Fruit fly (Drosophila melanogaster) Kc167 (cell line): ENCODE results near the gene Trissin.

Experiments
- Myc ChIP-seq: fragments of >200 bp; optimal IDR thresholded peaks from 2 replicates; lab custom pipeline; 2017; ENCODE audit warnings: missing external identifiers
- Sin3A ChIP-seq: fragments of >200 bp; optimal IDR thresholded peaks from 2 replicates; lab custom pipeline; 2018; ENCODE audit warnings: missing external identifiers
- h ChIP-seq: fragments of >200 bp; optimal IDR thresholded peaks from 3 replicates; lab custom pipeline; 2018; ENCODE audit warnings: missing external identifiers
- insv ChIP-seq: fragments of >200 bp; optimal IDR thresholded peaks from 3 replicates; lab custom pipeline; 2018; ENCODE audit warnings: missing external identifiers
- psq ChIP-seq: fragments of >200 bp; optimal IDR thresholded peaks from 2 replicates; lab custom pipeline; 2017; ENCODE audit warnings: missing external identifiers
- ttk ChIP-seq: sonication (Bioruptor generic); optimal IDR thresholded peaks from 2 replicates; lab custom pipeline; 2017; ENCODE audit warnings: missing external identifiers

Trissin gene

DNA sequence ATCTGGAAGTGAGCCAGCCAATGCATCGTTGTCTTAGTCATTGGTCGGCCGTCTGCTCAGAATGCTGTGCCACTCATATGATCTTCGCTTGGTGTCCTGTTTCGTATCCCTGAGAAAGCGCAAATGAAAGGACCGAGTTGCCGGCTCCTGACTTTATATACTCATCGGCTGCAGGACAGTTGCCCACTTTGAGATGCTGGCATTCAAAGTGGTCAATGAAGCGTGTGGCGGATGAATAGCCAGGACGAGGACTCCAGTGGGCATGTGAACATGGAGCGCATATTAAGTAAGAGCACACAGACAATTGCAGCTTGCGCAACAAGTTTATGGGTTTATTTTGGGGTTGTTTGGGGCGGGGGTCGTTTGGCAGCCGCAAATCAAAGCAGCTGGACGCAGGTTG is at the start of gene Trissin:
Gene Trissin, minus strand, starts transcription at position 101 of the 400 bp plus-strand sequence.
- TF ChIP-seq psq (no peak), insv (lab: Kevin White, UChicago) (no peak), Sin3A (no peak), Myc (lab: Kevin White, UChicago) (no peak), ttk (lab: Kevin White, UChicago) (no peak), h (no peak)

DNA sequence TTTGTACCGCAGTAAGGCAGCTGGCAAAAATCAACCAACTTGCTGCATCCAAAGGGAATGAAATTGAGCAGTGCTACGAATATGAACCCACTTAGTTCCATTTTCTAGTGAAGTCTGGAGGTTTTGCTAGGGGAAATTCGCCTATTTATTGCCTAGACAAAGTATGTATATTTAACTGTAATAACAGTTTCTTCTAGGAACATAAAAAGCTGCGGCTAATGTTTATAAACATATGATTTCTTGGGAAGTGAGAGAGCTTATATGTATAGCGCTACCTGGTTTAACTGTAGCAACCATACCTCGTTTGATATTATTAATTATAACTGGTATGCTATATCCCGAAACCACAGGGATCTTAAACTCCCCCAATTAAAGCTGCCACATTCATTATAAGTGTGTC is 46.2 kb upstream of the Trissin start, which contains the start of gene CG31296:
Gene CG31296, minus strand, starts transcription at position 101 of the 400 bp plus-strand sequence.
- TF ChIP-seq h (no peak), ttk (lab: Kevin White, UChicago) (no peak), Myc (lab: Kevin White, UChicago) (no peak), Sin3A (no peak), insv (lab: Kevin White, UChicago) (no peak), psq (no peak)

DNA sequence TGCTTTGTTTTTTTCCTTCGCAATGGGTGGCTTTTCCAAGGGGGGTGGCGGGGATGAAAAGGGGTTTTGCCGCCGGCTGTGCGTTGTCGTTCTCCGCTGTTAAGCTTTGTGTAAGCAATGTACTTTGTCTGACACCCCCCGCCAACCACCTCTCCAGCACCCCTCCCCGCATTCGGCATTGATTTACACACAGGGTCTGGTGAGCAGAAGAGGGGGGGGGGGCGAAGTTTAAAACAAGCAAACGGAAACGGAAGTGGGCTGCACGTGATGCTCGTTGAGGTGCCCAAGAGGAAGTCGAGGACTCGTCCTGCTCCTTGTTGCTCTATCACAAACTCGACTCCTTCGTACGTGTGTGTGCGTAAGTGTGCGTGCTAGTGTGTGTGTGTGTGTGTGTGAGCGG is 31.9 kb upstream of the Trissin start:
- TF ChIP-seq Myc (lab: Kevin White, UChicago) (no peak), ttk (lab: Kevin White, UChicago) (no peak)

DNA sequence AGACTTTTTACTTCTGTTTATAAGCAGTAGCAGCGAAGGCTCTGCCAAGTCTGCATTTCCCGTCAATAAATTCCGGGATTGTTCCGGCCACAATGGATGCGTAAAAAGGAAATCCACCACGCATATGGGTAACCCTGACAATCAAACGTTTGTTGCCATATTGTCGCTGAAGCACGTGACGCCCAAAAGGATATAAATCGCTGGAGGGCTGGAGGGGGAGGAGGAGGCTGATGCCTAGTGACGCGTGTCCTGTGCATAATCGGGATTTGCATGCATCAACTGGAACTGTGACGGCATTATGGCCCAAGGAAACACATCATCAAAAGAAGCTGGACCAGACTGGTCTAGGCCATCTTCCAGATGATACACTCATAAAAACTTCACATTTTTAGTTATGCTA is 28.0 kb upstream of the Trissin start:
- TF ChIP-seq ttk (lab: Kevin White, UChicago) = no peak
- no peak for TF ChIP-seq Sin3A
- no peak for TF ChIP-seq psq
- TF ChIP-seq insv (lab: Kevin White, UChicago) = no peak
- TF ChIP-seq Myc (lab: Kevin White, UChicago) = no peak
- no peak for TF ChIP-seq h

DNA sequence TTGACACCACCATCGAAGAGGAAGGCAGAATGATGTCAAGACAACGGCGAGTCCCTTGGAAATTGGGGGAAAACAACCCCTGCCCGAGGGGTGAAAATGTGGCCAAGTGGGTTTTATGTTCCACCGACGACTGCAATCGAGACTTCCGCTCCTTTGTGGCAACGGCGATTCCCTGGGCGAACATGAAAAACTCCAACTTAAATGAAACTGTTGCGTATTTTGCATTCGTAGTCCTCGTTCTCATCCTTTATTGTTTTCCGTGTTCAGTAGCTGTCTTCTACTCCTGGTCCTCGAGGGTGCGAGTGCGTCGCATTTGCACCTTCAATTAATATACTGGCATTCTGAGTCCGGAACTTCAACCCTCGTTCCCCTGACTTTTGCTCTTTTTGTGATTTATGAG is 27.1 kb upstream of the Trissin start:
- no peak for TF ChIP-seq h
- no peak for TF ChIP-seq Sin3A
- TF ChIP-seq insv (lab: Kevin White, UChicago) = no peak
- no peak for TF ChIP-seq ttk (lab: Kevin White, UChicago)

DNA sequence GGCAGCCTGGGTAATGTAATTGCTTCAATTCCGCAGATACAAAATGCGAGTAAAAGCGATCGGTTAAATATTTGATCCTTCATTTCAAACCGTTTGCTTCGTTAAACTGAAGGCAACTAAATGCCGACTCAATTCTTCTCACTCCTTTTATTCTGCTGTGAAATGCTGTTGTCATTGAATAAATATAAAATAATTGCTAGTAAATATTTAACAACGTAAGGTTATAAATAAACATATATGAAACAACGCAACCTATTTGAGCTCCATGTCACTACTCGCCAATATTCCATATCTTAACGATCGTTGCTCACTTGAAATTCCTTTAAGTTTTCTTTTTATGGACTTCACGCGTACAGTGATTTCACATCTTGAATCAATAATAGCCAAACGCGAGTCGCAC is 24.6 kb upstream of the Trissin start, which contains the start of gene CG44013:
Gene CG44013, minus strand, starts transcription at position 101 of the 400 bp plus-strand sequence.
- no peak for TF ChIP-seq insv (lab: Kevin White, UChicago)
- TF ChIP-seq psq = no peak
- TF ChIP-seq Myc (lab: Kevin White, UChicago) = no peak
- no peak for TF ChIP-seq Sin3A
- TF ChIP-seq h = no peak
- no peak for TF ChIP-seq ttk (lab: Kevin White, UChicago)

DNA sequence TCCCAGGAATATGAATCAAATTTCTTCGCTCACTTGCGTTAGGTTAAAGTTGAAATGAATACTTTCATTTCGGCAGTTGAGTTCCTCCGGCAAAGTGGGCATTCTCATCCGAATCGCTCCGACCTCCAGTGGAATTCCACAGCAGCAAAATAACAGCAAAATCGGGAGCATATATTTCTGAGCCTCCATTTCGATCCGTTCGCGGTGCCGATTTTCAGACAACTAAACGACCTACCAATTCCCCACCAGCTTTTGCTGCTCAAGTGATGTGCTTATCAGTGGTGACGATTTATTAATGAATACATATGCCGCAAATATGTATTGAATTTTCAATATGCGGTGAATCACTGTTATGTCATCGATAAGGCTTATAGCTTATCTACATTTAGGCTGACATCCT is 23.4 kb upstream of the Trissin start, which contains the start of gene CG44014:
Gene CG44014, minus strand, starts transcription at position 256 of the 400 bp plus-strand sequence.
- TF ChIP-seq h (no peak), insv (lab: Kevin White, UChicago) (no peak), Sin3A (no peak), Myc (lab: Kevin White, UChicago) (no peak), psq (no peak), ttk (lab: Kevin White, UChicago) (no peak)

DNA sequence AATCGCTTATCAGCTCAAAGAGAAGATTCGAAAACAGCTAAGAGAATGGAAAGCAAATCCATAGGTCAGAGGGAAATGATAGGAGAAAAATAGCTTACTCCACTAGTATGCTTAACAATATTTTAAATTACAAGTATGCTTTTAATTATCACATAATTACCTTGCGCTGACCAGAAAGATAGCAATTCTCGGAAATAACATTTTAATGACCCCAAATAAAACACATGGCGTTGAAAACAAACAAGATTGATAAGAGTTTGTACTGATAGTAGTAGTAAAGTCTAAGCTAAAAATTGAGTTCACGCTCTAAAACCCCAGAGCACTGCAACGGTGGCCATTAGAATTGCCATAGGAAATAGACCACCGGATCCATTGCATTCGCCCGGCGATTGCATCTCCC is 22.6 kb upstream of the Trissin start:
- no peak for TF ChIP-seq ttk (lab: Kevin White, UChicago)
- TF ChIP-seq insv (lab: Kevin White, UChicago) = no peak
- no peak for TF ChIP-seq Myc (lab: Kevin White, UChicago)
- no peak for TF ChIP-seq h
- no peak for TF ChIP-seq Sin3A
- no peak for TF ChIP-seq psq

DNA sequence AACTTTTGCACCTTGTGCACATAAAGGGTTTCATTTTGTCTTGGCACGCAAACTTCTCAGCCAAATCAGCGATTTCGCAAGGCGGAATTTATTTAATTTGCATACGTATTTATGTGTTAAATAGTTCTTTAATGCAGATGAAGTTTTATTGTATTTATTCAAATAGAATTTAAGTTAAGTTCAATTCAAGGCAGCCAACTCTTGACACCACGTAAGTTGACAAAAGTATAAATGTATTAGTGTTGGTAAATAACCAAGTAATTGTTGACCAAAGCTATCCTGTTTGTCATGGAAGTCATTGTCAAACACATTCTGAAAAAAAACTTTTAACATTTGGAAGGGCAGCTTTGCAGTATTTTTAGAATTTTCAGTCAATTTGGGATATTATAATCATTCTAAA is 9.1 kb upstream of the Trissin start, which contains the start of gene maca:
Gene maca, plus strand, starts transcription at position 301 of the 400 bp plus-strand sequence.
- TF ChIP-seq Myc (lab: Kevin White, UChicago) (no peak), h (no peak), insv (lab: Kevin White, UChicago) (no peak), ttk (lab: Kevin White, UChicago) (no peak), psq (no peak), Sin3A (no peak)

DNA sequence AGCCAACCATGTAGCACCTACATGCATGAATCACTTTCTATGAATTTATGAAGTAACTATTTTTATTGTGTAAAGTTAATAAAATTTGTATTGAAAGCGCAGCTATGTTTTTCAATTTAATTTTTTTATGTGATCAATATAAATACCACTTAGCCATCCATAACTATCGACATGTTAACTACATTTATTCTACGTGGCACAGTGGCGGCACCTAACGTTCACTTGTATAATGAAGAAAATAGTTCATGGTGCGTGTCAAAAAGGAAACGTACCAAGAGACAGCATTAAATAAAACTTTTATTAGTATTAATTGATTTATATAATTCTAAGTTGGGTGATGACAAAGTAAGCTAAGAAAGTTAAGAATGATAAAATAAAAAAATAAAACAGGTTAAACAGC is 8.0 kb upstream of the Trissin start:
- TF ChIP-seq insv (lab: Kevin White, UChicago) = no peak
- no peak for TF ChIP-seq psq
- no peak for TF ChIP-seq Sin3A
- no peak for TF ChIP-seq Myc (lab: Kevin White, UChicago)
- TF ChIP-seq ttk (lab: Kevin White, UChicago) = no peak
- no peak for TF ChIP-seq h

DNA sequence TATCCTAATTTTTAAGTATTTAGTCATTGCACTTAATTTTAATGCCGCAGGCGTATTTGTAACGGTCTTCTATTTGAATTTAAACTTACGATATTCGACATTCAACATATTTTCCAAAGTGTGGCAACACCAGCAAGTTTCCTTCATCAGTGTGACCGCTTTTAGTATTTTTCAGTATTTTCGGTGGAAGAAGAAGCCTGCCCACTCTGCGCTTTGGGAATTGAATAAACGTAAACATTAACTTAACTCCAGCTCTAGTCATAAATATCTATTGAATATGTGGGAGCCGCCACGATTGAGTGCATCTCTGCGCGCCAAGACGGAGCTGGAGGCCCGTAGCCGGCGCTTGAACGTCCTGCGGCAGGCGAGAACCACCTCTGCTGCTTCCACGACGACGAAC is 670 bp upstream of the Trissin start, which contains the start of gene obe:
Gene obe, plus strand, starts transcription at position 185 of the 400 bp plus-strand sequence.
- TF ChIP-seq ttk (lab: Kevin White, UChicago) = no peak
- TF ChIP-seq Sin3A = no peak
- TF ChIP-seq Myc (lab: Kevin White, UChicago) = no peak
- no peak for TF ChIP-seq insv (lab: Kevin White, UChicago)
- TF ChIP-seq psq = no peak
- no peak for TF ChIP-seq h

DNA sequence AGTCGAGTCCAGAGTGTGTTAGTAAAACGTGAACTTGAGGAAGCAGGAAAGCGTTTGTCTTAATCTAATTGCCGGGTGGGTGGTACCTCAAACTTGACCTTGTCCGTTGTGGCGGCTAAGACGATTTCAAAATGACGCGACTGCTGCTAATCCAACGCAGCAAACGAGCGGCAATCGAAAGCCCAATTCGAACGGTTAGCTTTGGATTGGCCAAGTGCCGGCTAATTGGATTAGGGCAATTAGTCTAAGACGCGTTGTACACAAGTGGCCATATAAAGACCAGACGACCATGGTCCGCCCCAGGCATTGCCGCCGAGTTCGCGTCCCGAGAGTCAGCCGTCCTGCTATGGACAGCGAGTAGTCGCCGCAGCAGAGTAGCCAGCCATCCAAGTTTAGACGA is 2.3 kb downstream of the Trissin start, which contains the start of gene Rh6:
Gene Rh6, plus strand, starts transcription at position 301 of the 400 bp plus-strand sequence.
- TF ChIP-seq insv (lab: Kevin White, UChicago) (no peak), psq (no peak), h (no peak), Myc (lab: Kevin White, UChicago) (no peak), ttk (lab: Kevin White, UChicago) (no peak), Sin3A (no peak)

DNA sequence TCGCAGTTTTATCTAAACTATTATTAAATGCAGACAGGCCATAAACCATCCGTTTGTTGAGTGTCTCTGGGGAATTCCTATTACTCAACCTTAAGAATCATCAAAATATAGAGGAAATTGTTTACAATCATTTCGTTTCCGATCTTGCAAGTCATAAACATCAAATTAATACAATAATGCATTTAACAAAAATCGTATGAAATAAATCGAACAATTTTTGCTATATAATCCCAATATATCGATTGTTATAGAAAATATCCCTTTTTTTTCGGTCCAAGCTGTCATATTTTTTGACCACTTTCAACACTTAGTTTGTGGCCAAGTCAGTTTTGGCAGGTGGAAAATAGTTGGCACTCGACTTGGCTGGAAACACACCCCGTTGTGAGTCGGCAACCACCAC is 3.6 kb downstream of the Trissin start, which contains the start of gene B9d1:
Gene B9d1, plus strand, starts transcription at position 301 of the 400 bp plus-strand sequence.
- TF ChIP-seq psq = no peak

DNA sequence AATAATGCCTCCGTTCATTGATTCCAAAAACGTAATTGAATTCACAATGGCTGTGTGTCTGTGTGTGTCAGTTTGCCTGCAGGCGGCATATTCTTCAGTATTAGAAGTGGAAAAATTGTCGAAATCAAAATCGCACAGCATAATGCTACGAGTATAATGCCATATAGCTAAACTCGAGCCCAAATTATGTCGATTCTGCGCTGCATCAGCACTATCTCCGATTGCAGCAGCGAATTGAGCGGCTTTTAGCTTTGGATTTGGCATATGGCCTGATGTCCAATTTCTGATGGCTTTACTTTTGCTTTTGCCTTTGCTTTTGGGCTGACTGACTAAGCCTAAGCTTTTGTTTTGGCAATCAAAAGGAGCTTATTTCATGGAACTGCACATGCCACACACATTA is 5.1 kb downstream of the Trissin start:
- TF ChIP-seq Sin3A (no peak), Myc (lab: Kevin White, UChicago) (no peak), ttk (lab: Kevin White, UChicago) (no peak), insv (lab: Kevin White, UChicago) (no peak)
